Worm (Caenorhabditis elegans): ENCODE data around the gene R01E6.7.
A peak's percentile ranks its signal among the peaks of the same experiment; 100 is the strongest.

R01E6.7 gene

DNA sequence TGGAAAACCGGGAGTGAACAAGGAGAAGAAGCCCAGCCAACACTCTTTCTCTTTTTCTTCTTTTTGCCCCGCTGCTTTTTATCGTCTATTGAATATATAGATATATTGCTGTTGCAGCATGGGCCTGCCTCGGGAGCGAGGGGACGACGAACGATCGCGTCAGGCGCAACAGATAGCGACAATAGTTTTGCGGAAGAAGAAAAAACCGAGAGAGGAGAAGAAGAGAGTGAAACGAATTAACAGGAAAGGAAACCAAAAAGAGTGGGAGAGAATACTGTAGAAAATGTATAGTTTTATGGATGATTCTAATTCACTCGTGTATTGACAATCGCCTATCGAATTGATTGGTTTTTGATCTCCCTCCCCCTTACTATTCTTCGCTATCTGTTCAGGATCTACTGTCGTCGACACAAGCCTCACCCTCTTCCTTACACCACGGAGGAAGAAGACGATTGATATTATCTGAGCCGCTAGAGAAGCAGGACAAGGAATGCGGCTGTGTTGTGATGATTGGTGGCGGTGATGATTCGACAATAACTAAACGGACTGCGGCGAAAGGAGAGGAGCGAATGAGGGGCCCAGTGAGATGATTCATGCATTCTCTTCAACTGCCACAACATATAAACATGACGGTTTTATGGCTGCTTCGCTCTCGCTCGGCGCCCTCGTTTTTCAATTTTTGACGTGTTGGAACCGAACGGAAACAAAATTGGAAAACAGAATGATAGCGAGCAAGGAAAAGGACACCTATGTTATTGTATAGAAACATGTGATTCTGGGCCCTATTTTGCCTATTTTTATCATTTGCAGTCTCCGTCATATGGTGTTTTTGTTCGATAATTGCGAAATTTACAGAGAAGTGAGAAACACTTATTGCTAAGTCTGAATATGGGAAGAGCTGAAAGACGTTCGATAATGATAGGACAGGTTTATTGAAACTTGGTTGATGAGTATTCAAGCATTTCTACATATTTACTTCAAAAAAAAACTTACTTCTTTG lies 43.2 kb downstream of the R01E6.7 start (continued):
- peak; percentile 10 for TF ChIP-seq mxl-3 (GFP tag; optimal IDR thresholded peaks at IDR 0.05)
- TF ChIP-seq nhr-111 (GFP tag; optimal IDR thresholded peaks at IDR 0.05): no peak
- TF ChIP-seq set-16 (GFP tag; IDR thresholded peaks at IDR 0.05): no peak
- TF ChIP-seq attf-4 (tag; optimal IDR thresholded peaks at IDR 0.05): no peak
- no peak for TF ChIP-seq ceh-28 (tag; optimal IDR thresholded peaks at IDR 0.05)
- TF ChIP-seq mdt-29 (GFP tag; IDR thresholded peaks at IDR 0.05): no peak
- no peak for TF ChIP-seq pha-4 (GFP tag; IDR thresholded peaks at IDR 0.05)
- TF ChIP-seq pha-4 (tag; optimal IDR thresholded peaks at IDR 0.05): no peak
- TF ChIP-seq lir-3 (tag; optimal IDR thresholded peaks at IDR 0.05): no peak
- TF ChIP-seq nhr-28 (tag; optimal IDR thresholded peaks at IDR 0.05): peak; percentile 40
- no peak for TF ChIP-seq arid-1 (GFP tag; conservative IDR thresholded peaks at IDR 0.05)
- no peak for TF ChIP-seq lin-15B (tag; optimal IDR thresholded peaks at IDR 0.05)
- TF ChIP-seq daf-12 (tag; optimal IDR thresholded peaks at IDR 0.05): no peak
- TF ChIP-seq daf-16 (GFP tag; optimal IDR thresholded peaks at IDR 0.05): no peak
- TF ChIP-seq daf-16 (tag; optimal IDR thresholded peaks at IDR 0.05): peak; percentile 18
- no peak for TF ChIP-seq unc-130 (GFP tag; optimal IDR thresholded peaks at IDR 0.05)
- no peak for TF ChIP-seq ZK546.5 (tag; optimal IDR thresholded peaks at IDR 0.05)
- TF ChIP-seq egl-43 (GFP tag; IDR thresholded peaks at IDR 0.05): no peak
- TF ChIP-seq lin-39 (tag; optimal IDR thresholded peaks at IDR 0.05): no peak
- TF ChIP-seq lim-7 (GFP tag; IDR thresholded peaks at IDR 0.05): no peak
- TF ChIP-seq zip-11 (GFP tag; IDR thresholded peaks at IDR 0.05): no peak
- no peak for TF ChIP-seq dpl-1 (GFP tag; optimal IDR thresholded peaks at IDR 0.05)
- TF ChIP-seq nhr-48 (tag; optimal IDR thresholded peaks at IDR 0.05): no peak
- TF ChIP-seq fkh-10 (GFP tag; optimal IDR thresholded peaks at IDR 0.05): no peak
- TF ChIP-seq nhr-77 (tag; optimal IDR thresholded peaks at IDR 0.05): peak; percentile 6
- no peak for TF ChIP-seq D1046.2 (GFP tag; IDR thresholded peaks at IDR 0.05)
- TF ChIP-seq fos-1 (tag; optimal IDR thresholded peaks at IDR 0.05): no peak
- no peak for TF ChIP-seq zfp-3 (GFP tag; conservative IDR thresholded peaks at IDR 0.05)
- peak in 1 of 2 experiments; percentile 4 for TF ChIP-seq lsy-2 (tag; optimal IDR thresholded peaks at IDR 0.05)
- no peak for TF ChIP-seq zfp-2 (tag; optimal IDR thresholded peaks at IDR 0.05)
- no peak for TF ChIP-seq vab-7 (GFP tag; IDR thresholded peaks at IDR 0.05)
- no peak for TF ChIP-seq tag-97 (GFP tag; IDR thresholded peaks at IDR 0.05)
- TF ChIP-seq nhr-11 (tag; optimal IDR thresholded peaks at IDR 0.05): no peak
- no peak for TF ChIP-seq R02D3.7 (tag; optimal IDR thresholded peaks at IDR 0.05)
- TF ChIP-seq ztf-11 (tag; optimal IDR thresholded peaks at IDR 0.05): no peak
- no peak for TF ChIP-seq ceh-62 (tag; optimal IDR thresholded peaks at IDR 0.05)
- TF ChIP-seq ctbp-1 (GFP tag; IDR thresholded peaks at IDR 0.05): no peak
- TF ChIP-seq dmd-8 (GFP tag; IDR thresholded peaks at IDR 0.05): no peak
- peak in 1 of 2 experiments; percentile 16 for TF ChIP-seq mdl-1 (tag; optimal IDR thresholded peaks at IDR 0.05)
- no peak for TF ChIP-seq gei-8 (GFP tag; optimal IDR thresholded peaks at IDR 0.05)
- TF ChIP-seq unc-39 (tag; optimal IDR thresholded peaks at IDR 0.05): no peak
- no peak for TF ChIP-seq Y75B8A.6 (GFP tag; IDR thresholded peaks at IDR 0.05)
- no peak for TF ChIP-seq F10B5.3 (tag; optimal IDR thresholded peaks at IDR 0.05)
- no peak for TF ChIP-seq F26F4.8 (GFP tag; conservative IDR thresholded peaks at IDR 0.05)
- no peak for TF ChIP-seq nhr-102 (tag; optimal IDR thresholded peaks at IDR 0.05)
- TF ChIP-seq spr-1 (tag; optimal IDR thresholded peaks at IDR 0.05): no peak
- no peak for TF ChIP-seq egl-27 (tag; optimal IDR thresholded peaks at IDR 0.05)
- TF ChIP-seq cey-2 (tag; optimal IDR thresholded peaks at IDR 0.05; ENCODE audit: borderline replicate concordance, insufficient read depth): no peak
- no peak for TF ChIP-seq F44E2.7 (GFP tag; IDR thresholded peaks at IDR 0.05)
- TF ChIP-seq jun-1 (tag; optimal IDR thresholded peaks at IDR 0.05): no peak
- TF ChIP-seq zip-2 (tag; optimal IDR thresholded peaks at IDR 0.05): no peak
